Fruit fly (Drosophila melanogaster) whole organism, embryonic: ENCODE measurements around the gene ac.

Experiments used
- Atf-2 ChIP-seq: fragments of 200-800 bp; sonication (Bioruptor generic); optimal IDR thresholded peaks from 2 replicates; lab custom pipeline; 2016; ENCODE audit warnings: missing biosample characterization, missing genetic modification characterization
- B-H2 ChIP-seq: fragments of 200-800 bp; sonication (Bioruptor generic); optimal IDR thresholded peaks from 2 replicates; lab custom pipeline; 2018; ENCODE audit warnings: missing biosample characterization, mild to moderate bottlenecking, missing genetic modification characterization
- CG10979 ChIP-seq: fragments of 200-800 bp; sonication (Bioruptor generic); optimal IDR thresholded peaks from 2 replicates; lab custom pipeline; 2018; ENCODE audit warnings: missing biosample characterization, mild to moderate bottlenecking, missing genetic modification characterization, moderate library complexity
- CG11247 ChIP-seq: fragments of 200-800 bp; sonication (Bioruptor generic); IDR thresholded peaks from 2 replicates; pipeline ENCODE4 v1.3.6; 2022; ENCODE audit warnings: missing biosample characterization, missing genetic modification characterization
- CG1647 ChIP-seq: fragments of 200-800 bp; sonication (Bioruptor generic); optimal IDR thresholded peaks from 3 replicates; lab custom pipeline; 2016; ENCODE audit warnings: missing biosample characterization, missing genetic modification characterization
- CG18262 ChIP-seq: fragments of 200-800 bp; optimal IDR thresholded peaks from 3 replicates; lab custom pipeline; 2019; ENCODE audit warnings: missing biosample characterization, mild to moderate bottlenecking, missing genetic modification characterization, moderate library complexity
- CG18619 ChIP-seq: fragments of 200-800 bp; sonication (Bioruptor generic); optimal IDR thresholded peaks from 3 replicates; lab custom pipeline; 2017; ENCODE audit warnings: missing biosample characterization, mild to moderate bottlenecking, missing genetic modification characterization
- CG2712 ChIP-seq: fragments of 200-800 bp; optimal IDR thresholded peaks from 3 replicates; lab custom pipeline; 2019; ENCODE audit warnings: missing biosample characterization, mild to moderate bottlenecking, missing genetic modification characterization, moderate library complexity
- CG34376 ChIP-seq: fragments of 200-800 bp; sonication (Bioruptor generic); optimal IDR thresholded peaks from 2 replicates; lab custom pipeline; 2018; ENCODE audit warnings: missing biosample characterization, mild to moderate bottlenecking, missing genetic modification characterization
- CG4820 ChIP-seq: fragments of 200-800 bp; sonication (Bioruptor generic); optimal IDR thresholded peaks from 3 replicates; lab custom pipeline; 2016; ENCODE audit warnings: missing biosample characterization, missing genetic modification characterization
- CG7928 ChIP-seq: fragments of 200-800 bp; sonication (Bioruptor generic); optimal IDR thresholded peaks from 2 replicates; lab custom pipeline; 2017; ENCODE audit warnings: missing biosample characterization, mild to moderate bottlenecking, missing genetic modification characterization
- CG8388 ChIP-seq: fragments of 200-800 bp; sonication (Bioruptor generic); optimal IDR thresholded peaks from 2 replicates; lab custom pipeline; 2019; ENCODE audit warnings: missing biosample characterization, mild to moderate bottlenecking, missing genetic modification characterization, moderate library complexity
- CG9797 ChIP-seq: fragments of 200-800 bp; sonication (Bioruptor generic); optimal IDR thresholded peaks from 3 replicates; lab custom pipeline; 2018; ENCODE audit warnings: missing biosample characterization, mild to moderate bottlenecking, missing genetic modification characterization
- D19A ChIP-seq: fragments of 200-800 bp; optimal IDR thresholded peaks from 3 replicates; lab custom pipeline; 2019; ENCODE audit warnings: missing biosample characterization, mild to moderate bottlenecking, missing genetic modification characterization, moderate library complexity
- Dad ChIP-seq: fragments of 200-800 bp; sonication (Bioruptor generic); optimal IDR thresholded peaks from 3 replicates; lab custom pipeline; 2016; ENCODE audit warnings: missing biosample characterization, missing genetic modification characterization
- Fer3 ChIP-seq: fragments of 200-800 bp; sonication (Bioruptor generic); optimal IDR thresholded peaks from 2 replicates; lab custom pipeline; 2018; ENCODE audit warnings: missing biosample characterization, mild to moderate bottlenecking, missing genetic modification characterization, moderate library complexity
- Max ChIP-seq: fragments of 200-800 bp; sonication (Bioruptor generic); optimal IDR thresholded peaks from 2 replicates; lab custom pipeline; 2016; ENCODE audit warnings: missing biosample characterization, mild to moderate bottlenecking, missing genetic modification characterization
- Nf-YA ChIP-seq: fragments of 200-800 bp; sonication (Bioruptor generic); IDR thresholded peaks from 2 replicates; pipeline ENCODE4 v1.3.6; 2022; ENCODE audit warnings: missing biosample characterization, missing genetic modification characterization
- Poxn ChIP-seq: fragments of 200-800 bp; sonication (Bioruptor generic); IDR thresholded peaks from 2 replicates; pipeline ENCODE4 v1.3.6; 2022; ENCODE audit warnings: missing biosample characterization, missing genetic modification characterization
- Rfx ChIP-seq: fragments of 200-800 bp; sonication (Bioruptor generic); IDR thresholded peaks from 2 replicates; pipeline ENCODE4 v1.3.6; 2022; ENCODE audit warnings: missing biosample characterization, missing genetic modification characterization
- bsh ChIP-seq, 2 experiments: fragments of 200-800 bp; sonication (Bioruptor generic); optimal IDR thresholded peaks; 2 replicates each; lab custom pipeline; 2017 to 2018; ENCODE audit warnings: mild to moderate bottlenecking in 2 of 2, missing biosample characterization in 2 of 2, missing genetic modification characterization in 2 of 2, moderate library complexity in 1 of 2
- cad ChIP-seq: fragments of >200 bp; optimal IDR thresholded peaks from 2 replicates; lab custom pipeline; 2017; ENCODE audit warnings: missing biosample characterization, missing genetic modification characterization
- dan ChIP-seq: fragments of 200-800 bp; sonication (Bioruptor generic); IDR thresholded peaks from 2 replicates; pipeline ENCODE4 v1.3.6; 2022; ENCODE audit warnings: missing biosample characterization, missing genetic modification characterization
- disco-r ChIP-seq: fragments of 200-800 bp; sonication (Bioruptor generic); optimal IDR thresholded peaks from 2 replicates; lab custom pipeline; 2016; ENCODE audit warnings: missing biosample characterization, missing genetic modification characterization
- gem ChIP-seq: fragments of 200-800 bp; sonication (Bioruptor generic); optimal IDR thresholded peaks from 2 replicates; lab custom pipeline; 2019; ENCODE audit warnings: missing biosample characterization, mild to moderate bottlenecking, missing genetic modification characterization, moderate library complexity
- gsb ChIP-seq: fragments of 200-800 bp; sonication (Bioruptor generic); IDR thresholded peaks from 2 replicates; pipeline ENCODE4 v1.3.6; 2022; ENCODE audit warnings: missing biosample characterization, missing genetic modification characterization
- ind ChIP-seq: fragments of 200-800 bp; sonication (Bioruptor generic); optimal IDR thresholded peaks from 3 replicates; lab custom pipeline; 2016; ENCODE audit warnings: missing biosample characterization, missing genetic modification characterization
- mam ChIP-seq: fragments of 200-800 bp; sonication (Bioruptor generic); optimal IDR thresholded peaks from 3 replicates; lab custom pipeline; 2016; ENCODE audit warnings: missing biosample characterization, missing genetic modification characterization
- tll ChIP-seq, 2 experiments: fragments of 200-800 bp in 1 of 2; fragments of >200 bp in 1 of 2; sonication (Bioruptor generic) in 1 of 2; optimal IDR thresholded peaks; 2 replicates each; lab custom pipeline; 2017 to 2019; ENCODE audit warnings: missing biosample characterization in 2 of 2, missing genetic modification characterization in 2 of 2, mild to moderate bottlenecking in 1 of 2, moderate library complexity in 1 of 2
- wdn ChIP-seq: fragments of 200-800 bp; sonication (Bioruptor generic); IDR thresholded peaks from 2 replicates; pipeline ENCODE4 v1.3.6; 2022; ENCODE audit warnings: missing biosample characterization, missing genetic modification characterization
- wek ChIP-seq: fragments of 200-800 bp; sonication (Bioruptor generic); optimal IDR thresholded peaks from 3 replicates; lab custom pipeline; 2018; ENCODE audit warnings: missing biosample characterization, mild to moderate bottlenecking, missing genetic modification characterization, moderate library complexity
- zen ChIP-seq: fragments of 200-800 bp; sonication (Bioruptor generic); optimal IDR thresholded peaks from 3 replicates; lab custom pipeline; 2018; ENCODE audit warnings: missing biosample characterization, mild to moderate bottlenecking, missing genetic modification characterization, moderate library complexity
- zfh1 ChIP-seq: fragments of 200-800 bp; sonication (Bioruptor generic); IDR thresholded peaks from 3 replicates; pipeline ENCODE4 v1.3.6; 2022; ENCODE audit warnings: missing biosample characterization, missing genetic modification characterization

ac gene

dm6 chrX:362073-362674 lies 7.7 kb upstream of the ac start (continued):
- TF ChIP-seq Nf-YA = no peak
- no peak for TF ChIP-seq CG34376 (GFP tag; lab: Kevin White, UChicago)
- peak; percentile 4 for TF ChIP-seq CG10979 (tag; lab: Kevin White, UChicago)

- TF ChIP-seq D19A (peak; percentile 65), CG11247 (GFP tag; lab: Robert Waterston, UW) (no peak), wek (GFP tag; lab: Kevin White, UChicago) (no peak), CG2712 (peak; percentile 11), gem (tag; lab: Kevin White, UChicago) (peak; percentile 8), CG18262 (peak; percentile 12)
- TF ChIP-seq, all 482 proteins: peak for 4
Measured at dm6 chrX:364006-364405, 5.8 kb upstream of the ac start.

dm6 chrX:366854-367253 lies 3.0 kb upstream of the ac start:
- TF ChIP-seq bsh (GFP tag; optimal IDR thresholded peaks at IDR 0.05; lab: Kevin White, UChicago) = peak in 1 of 2 experiments; percentile 19
- TF ChIP-seq Dad = no peak

dm6 chrX:377388-377787 lies 7.6 kb downstream of the ac start:
- TF ChIP-seq B-H2 (GFP tag; lab: Kevin White, UChicago) (no peak), CG7928 (no peak), Max (GFP tag; lab: Kevin White, UChicago) (no peak), tll (GFP tag; optimal IDR thresholded peaks at IDR 0.05; lab: Kevin White, UChicago) (peak in 1 of 2 experiments; percentile 52), mam (no peak), zen (tag; lab: Kevin White, UChicago) (peak; percentile 38), cad (GFP tag; lab: Kevin White, UChicago) (peak; percentile 78), disco-r (GFP tag; lab: Kevin White, UChicago) (no peak)

- TF ChIP-seq CG18619 (GFP tag; lab: Kevin White, UChicago) (no peak), ind (GFP tag; lab: Kevin White, UChicago) (no peak), dan (GFP tag; lab: Robert Waterston, UW) (no peak), Rfx (GFP tag; lab: Robert Waterston, UW) (no peak), gsb (no peak), zfh1 (no peak), Poxn (GFP tag; lab: Robert Waterston, UW) (no peak), Atf-2 (GFP tag; lab: Kevin White, UChicago) (no peak), CG8388 (GFP tag; lab: Kevin White, UChicago) (no peak), CG4820 (GFP tag; lab: Kevin White, UChicago) (no peak), wdn (GFP tag; lab: Robert Waterston, UW) (no peak), CG9797 (no peak), Fer3 (tag; lab: Kevin White, UChicago) (no peak), CG1647 (GFP tag; lab: Kevin White, UChicago) (no peak)
Measured at dm6 chrX:378341-378740, 8.5 kb downstream of the ac start.
